Worm (Caenorhabditis elegans): ENCODE data around the gene gpcp-1.

The gpcp-1 gene

ce11 chrX:3102817-3103216, 7.6 kb downstream of the gpcp-1 start:
- no peak for TF ChIP-seq snpc-3.4 (tag; optimal IDR thresholded peaks at IDR 0.05)
- peak; percentile 33 to 39 for TF ChIP-seq let-607 (tag; optimal IDR thresholded peaks at IDR 0.05)
- no peak for TF ChIP-seq lsy-27 (tag; optimal IDR thresholded peaks at IDR 0.05; ENCODE audit: borderline replicate concordance, insufficient read depth)
- TF ChIP-seq F37B4.10 (GFP tag; IDR thresholded peaks at IDR 0.05): no peak
- TF ChIP-seq dpff-1 (tag; optimal IDR thresholded peaks at IDR 0.05): no peak
- TF ChIP-seq lin-35 (GFP tag; optimal IDR thresholded peaks at IDR 0.05): no peak
- no peak for TF ChIP-seq bed-2 (GFP tag; IDR thresholded peaks at IDR 0.05)
- TF ChIP-seq egl-44 (GFP tag; IDR thresholded peaks at IDR 0.05): no peak
- TF ChIP-seq mcd-1 (GFP tag; IDR thresholded peaks at IDR 0.05): peak; percentile 52; the same call in 1 of the 2 replicates
- no peak for TF ChIP-seq tlf-1 (GFP tag; optimal IDR thresholded peaks at IDR 0.05)
- TF ChIP-seq ceh-79 (tag; optimal IDR thresholded peaks at IDR 0.05): no peak
- peak; percentile 84 for TF ChIP-seq zfh-2 (GFP tag; conservative IDR thresholded peaks at IDR 0.05)
- TF ChIP-seq B0336.3 (GFP tag; IDR thresholded peaks at IDR 0.05): peak; percentile 33; the same call in 1 of the 2 replicates
- peak; percentile 58 for TF ChIP-seq dox-1 (GFP tag; IDR thresholded peaks at IDR 0.05)
- TF ChIP-seq xnd-1 (tag; optimal IDR thresholded peaks at IDR 0.05): no peak
- peak; percentile 32 for TF ChIP-seq ceh-27 (GFP tag; optimal IDR thresholded peaks at IDR 0.05)
- no peak for TF ChIP-seq snpc-1.1 (tag; optimal IDR thresholded peaks at IDR 0.05; ENCODE audit: insufficient read depth)
- peak; percentile 8; the same call in 1 of the 2 replicates for TF ChIP-seq hmg-1.2 (GFP tag; IDR thresholded peaks at IDR 0.05)
- no peak for TF ChIP-seq lag-1 (GFP tag; IDR thresholded peaks at IDR 0.05)
- TF ChIP-seq ceh-58 (GFP tag; IDR thresholded peaks at IDR 0.05): no peak
- TF ChIP-seq D2030.7 (GFP tag; IDR thresholded peaks at IDR 0.05): no peak
- no peak for TF ChIP-seq ztf-3 (GFP tag; optimal IDR thresholded peaks at IDR 0.05)
- peak; percentile 29 for TF ChIP-seq nhr-80 (tag; optimal IDR thresholded peaks at IDR 0.05)
- TF ChIP-seq nfyb-1 (GFP tag; IDR thresholded peaks at IDR 0.05): peak; percentile 51; the same call in 1 of the 2 replicates
- TF ChIP-seq hmg-20 (GFP tag; IDR thresholded peaks at IDR 0.05): no peak
- no peak for TF ChIP-seq cebp-1 (GFP tag; IDR thresholded peaks at IDR 0.05)
- TF ChIP-seq cebp-1 (tag; optimal IDR thresholded peaks at IDR 0.05): peak; percentile 12
- TF ChIP-seq bed-1 (GFP tag; IDR thresholded peaks at IDR 0.05): no peak
- TF ChIP-seq Y53F4B.3 (GFP tag; IDR thresholded peaks at IDR 0.05): no peak
- no peak for TF ChIP-seq unc-130 (GFP tag; optimal IDR thresholded peaks at IDR 0.05)

DNA sequence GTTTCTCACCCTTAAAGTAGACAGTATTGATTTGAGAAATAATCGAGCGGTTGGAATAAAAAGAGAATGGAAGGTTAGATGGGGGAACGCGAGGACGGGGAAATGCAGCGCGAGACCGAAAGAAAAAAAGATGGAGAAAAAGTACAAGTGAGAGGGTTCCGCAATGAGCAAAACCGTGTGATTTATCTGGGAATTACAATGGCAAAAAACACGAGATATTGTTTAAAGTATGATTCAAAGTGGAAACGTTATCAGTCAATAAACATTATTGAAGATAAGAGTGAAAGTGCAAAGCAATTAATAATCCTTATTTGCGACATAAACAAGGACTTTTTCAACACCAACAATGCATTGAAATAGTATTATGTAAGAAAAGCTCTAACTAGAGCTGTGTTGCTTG, 8.3 kb downstream of the gpcp-1 start, which contains the start of gene ztf-13:
TSS of gene ztf-13 (minus strand) at position 11 of the 400 bp plus-strand sequence.
- TF ChIP-seq pha-4 (tag; optimal IDR thresholded peaks at IDR 0.05) (peak; percentile 6), cebp-1 (GFP tag; IDR thresholded peaks at IDR 0.05) (no peak), cebp-1 (tag; optimal IDR thresholded peaks at IDR 0.05) (peak; percentile 27), ekl-4 (GFP tag; IDR thresholded peaks at IDR 0.05) (no peak), nhr-80 (tag; optimal IDR thresholded peaks at IDR 0.05) (peak; percentile 0)

DNA sequence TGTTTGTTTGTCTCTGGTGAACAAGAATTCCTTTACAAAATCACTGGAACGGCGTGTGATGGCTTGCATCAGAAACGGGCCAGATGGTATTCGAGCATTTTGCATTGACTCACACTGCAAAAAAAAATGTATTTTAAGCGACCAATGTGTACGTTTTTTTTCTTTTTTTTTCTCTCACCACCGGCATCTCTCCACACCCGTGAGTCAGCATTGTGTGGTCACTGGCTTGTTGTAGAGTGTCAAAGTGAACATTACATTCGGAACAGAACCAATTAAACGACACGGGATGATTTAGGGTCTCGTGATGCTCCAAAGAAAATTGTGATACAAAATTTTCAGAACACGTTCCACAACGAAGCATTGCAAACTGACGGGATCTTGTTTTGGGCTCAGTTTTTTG, 8.9 kb downstream of the gpcp-1 start:
- TF ChIP-seq K12H6.12 (tag; optimal IDR thresholded peaks at IDR 0.05) (peak; percentile 4), nhr-80 (tag; optimal IDR thresholded peaks at IDR 0.05) (peak; percentile 53), snpc-3.4 (tag; optimal IDR thresholded peaks at IDR 0.05) (no peak), dox-1 (GFP tag; IDR thresholded peaks at IDR 0.05) (no peak), ztf-18 (tag; optimal IDR thresholded peaks at IDR 0.05) (peak; percentile 21)

DNA sequence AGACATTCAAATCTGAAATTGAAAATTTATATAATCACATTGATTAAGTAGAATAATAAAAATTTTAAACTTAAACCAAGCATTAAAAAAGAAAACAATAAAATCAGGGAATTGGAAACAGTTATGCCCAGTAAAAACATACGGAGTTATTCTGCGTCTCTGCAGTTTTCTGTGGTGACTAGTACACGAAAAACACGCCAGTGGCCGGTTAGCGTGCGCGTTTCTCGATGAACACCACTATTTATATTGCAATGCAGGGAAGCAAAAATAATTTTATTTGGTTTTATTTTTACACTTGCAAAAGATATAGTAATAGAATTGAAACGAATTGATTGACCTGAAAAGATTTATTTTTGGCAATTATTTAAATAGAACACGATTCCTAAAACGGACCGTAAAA, 10.6 kb downstream of the gpcp-1 start, which contains the start of gene sec-3:
TSS of gene sec-3 (minus strand) at position 21 of the 400 bp plus-strand sequence.
- TF ChIP-seq lin-40 (tag; optimal IDR thresholded peaks at IDR 0.05): peak; percentile 88
- no peak for TF ChIP-seq ceh-40 (GFP tag; IDR thresholded peaks at IDR 0.05)
- peak; percentile 52 for TF ChIP-seq madf-10 (tag; optimal IDR thresholded peaks at IDR 0.05)
- TF ChIP-seq T07F8.4 (tag; optimal IDR thresholded peaks at IDR 0.05): no peak
- TF ChIP-seq ztf-26 (tag; optimal IDR thresholded peaks at IDR 0.05): peak; percentile 36
- no peak for TF ChIP-seq F37B4.10 (GFP tag; IDR thresholded peaks at IDR 0.05)
- TF ChIP-seq tbp1 (GFP tag; optimal IDR thresholded peaks at IDR 0.05): peak; percentile 52
- TF ChIP-seq nhr-80 (tag; optimal IDR thresholded peaks at IDR 0.05): peak; percentile 93
- TF ChIP-seq snpc-3.4 (tag; optimal IDR thresholded peaks at IDR 0.05): peak; percentile 9
- no peak for TF ChIP-seq nhr-179 (tag; optimal IDR thresholded peaks at IDR 0.05)
- TF ChIP-seq athp-1 (tag; optimal IDR thresholded peaks at IDR 0.05): no peak
- TF ChIP-seq F57A8.1 (GFP tag; optimal IDR thresholded peaks at IDR 0.05): no peak
- peak; percentile 86 for TF ChIP-seq dox-1 (GFP tag; IDR thresholded peaks at IDR 0.05)
- no peak for TF ChIP-seq hrde-1 (tag; optimal IDR thresholded peaks at IDR 0.05; ENCODE audit: borderline replicate concordance)

All from whole organism, young adult.